Worm (Caenorhabditis elegans): ENCODE results near the gene abt-1.

abt-1 gene

ce11 chrIV:10157034-10157433, 57.7 kb downstream of the abt-1 start:
- TF ChIP-seq W03F9.2 (tag; optimal IDR thresholded peaks at IDR 0.05) (no peak), dao-5 (tag; optimal IDR thresholded peaks at IDR 0.05) (no peak), him-1 (tag; optimal IDR thresholded peaks at IDR 0.05) (no peak)

All from whole organism, L4/young adult.